Fruit fly (Drosophila melanogaster) whole organism, embryonic: Measurements from ENCODE around the gene CG9184.

Experiments
- Atf3 ChIP-seq: fragments of 200-800 bp; sonication (Bioruptor generic); optimal IDR thresholded peaks from 3 replicates; lab custom pipeline; 2016; ENCODE audit warnings: missing biosample characterization, missing genetic modification characterization
- CG10366 ChIP-seq: fragments of 200-800 bp; sonication (Bioruptor generic); IDR thresholded peaks from 2 replicates; pipeline ENCODE4 v1.3.6; 2022; ENCODE audit warnings: missing biosample characterization, missing genetic modification characterization
- CG10431 ChIP-seq: fragments of 200-800 bp; sonication (Bioruptor generic); optimal IDR thresholded peaks from 3 replicates; lab custom pipeline; 2018; ENCODE audit warnings: missing biosample characterization, mild to moderate bottlenecking, missing genetic modification characterization
- CG11696 ChIP-seq: fragments of 200-800 bp; sonication (Bioruptor generic); IDR thresholded peaks from 2 replicates; pipeline ENCODE4 v1.3.6; 2022; ENCODE audit warnings: missing biosample characterization, missing genetic modification characterization
- CG11723 ChIP-seq: fragments of 200-800 bp; sonication (Bioruptor generic); optimal IDR thresholded peaks from 2 replicates; lab custom pipeline; 2017; ENCODE audit warnings: missing biosample characterization, mild to moderate bottlenecking, missing genetic modification characterization
- CG12299 ChIP-seq: fragments of 200-800 bp; sonication (Bioruptor generic); optimal IDR thresholded peaks from 2 replicates; lab custom pipeline; 2018; ENCODE audit warnings: missing biosample characterization, mild to moderate bottlenecking, missing genetic modification characterization
- CG12942 ChIP-seq: fragments of 200-800 bp; sonication (Bioruptor generic); optimal IDR thresholded peaks from 3 replicates; lab custom pipeline; 2016; ENCODE audit warnings: missing biosample characterization, missing genetic modification characterization
- CG15269 ChIP-seq: fragments of 200-800 bp; sonication (Bioruptor generic); optimal IDR thresholded peaks from 2 replicates; lab custom pipeline; 2018; ENCODE audit warnings: missing biosample characterization, mild to moderate bottlenecking, missing genetic modification characterization, moderate library complexity
- CG1529 ChIP-seq: fragments of 200-800 bp; sonication (Bioruptor generic); optimal IDR thresholded peaks from 3 replicates; lab custom pipeline; 2018; ENCODE audit warnings: missing biosample characterization, missing genetic modification characterization
- CG16863 ChIP-seq: fragments of 200-800 bp; sonication (Bioruptor generic); optimal IDR thresholded peaks from 3 replicates; lab custom pipeline; 2016; ENCODE audit warnings: missing biosample characterization, missing genetic modification characterization
- CG17361 ChIP-seq: fragments of 200-800 bp; sonication (Bioruptor generic); IDR thresholded peaks from 3 replicates; pipeline ENCODE4 v1.3.6; 2022; ENCODE audit warnings: missing biosample characterization, missing genetic modification characterization
- CG31365 ChIP-seq: fragments of 200-800 bp; sonication (Bioruptor generic); optimal IDR thresholded peaks from 2 replicates; lab custom pipeline; 2018; ENCODE audit warnings: missing biosample characterization, mild to moderate bottlenecking, missing genetic modification characterization
- CG4360 ChIP-seq: fragments of 200-800 bp; sonication (Bioruptor generic); IDR thresholded peaks from 2 replicates; pipeline ENCODE4 v1.3.6; 2022; ENCODE audit warnings: missing biosample characterization, missing genetic modification characterization
- CG7963 ChIP-seq: fragments of 200-800 bp; sonication (Bioruptor generic); IDR thresholded peaks from 3 replicates; pipeline ENCODE4 v1.3.6; 2022; ENCODE audit warnings: missing biosample characterization, missing genetic modification characterization; ENCODE audit not compliant: partially characterized antibody
- CG8089 ChIP-seq: fragments of 200-800 bp; sonication (Bioruptor generic); optimal IDR thresholded peaks from 3 replicates; lab custom pipeline; 2016; ENCODE audit warnings: missing biosample characterization, missing genetic modification characterization
- CG8924 ChIP-seq: fragments of 200-800 bp; optimal IDR thresholded peaks from 3 replicates; lab custom pipeline; 2019; ENCODE audit warnings: missing biosample characterization, mild to moderate bottlenecking, missing genetic modification characterization, moderate library complexity
- Chrac-16 ChIP-seq: fragments of 200-800 bp; sonication (Bioruptor generic); optimal IDR thresholded peaks from 3 replicates; lab custom pipeline; 2016; ENCODE audit warnings: missing biosample characterization, missing genetic modification characterization
- CrebB ChIP-seq: fragments of 200-800 bp; sonication (Bioruptor generic); optimal IDR thresholded peaks from 3 replicates; lab custom pipeline; 2018; ENCODE audit warnings: missing biosample characterization, mild to moderate bottlenecking, missing genetic modification characterization
- Deaf1 ChIP-seq: fragments of 200-800 bp; optimal IDR thresholded peaks from 3 replicates; lab custom pipeline; 2019; ENCODE audit warnings: missing biosample characterization, mild to moderate bottlenecking, missing genetic modification characterization, moderate library complexity
- Dek ChIP-seq: fragments of 200-800 bp; sonication (Bioruptor generic); optimal IDR thresholded peaks from 3 replicates; lab custom pipeline; 2019; ENCODE audit warnings: missing biosample characterization, mild to moderate bottlenecking, missing genetic modification characterization, moderate library complexity
- Dp ChIP-seq: fragments of 200-800 bp; sonication (Bioruptor generic); optimal IDR thresholded peaks from 2 replicates; lab custom pipeline; 2018; ENCODE audit warnings: missing biosample characterization, mild to moderate bottlenecking, missing genetic modification characterization, moderate library complexity
- Ets97D ChIP-seq: fragments of 200-800 bp; sonication (Bioruptor generic); optimal IDR thresholded peaks from 3 replicates; lab custom pipeline; 2016; ENCODE audit warnings: missing biosample characterization, missing genetic modification characterization
- HmgD ChIP-seq: fragments of 200-800 bp; sonication (Bioruptor generic); optimal IDR thresholded peaks from 3 replicates; lab custom pipeline; 2016; ENCODE audit warnings: missing biosample characterization, missing genetic modification characterization
- Hmr ChIP-seq: fragments of 200-800 bp; sonication (Bioruptor generic); optimal IDR thresholded peaks from 3 replicates; lab custom pipeline; 2017; ENCODE audit warnings: mild to moderate bottlenecking, missing biosample characterization, missing genetic modification reagents, missing genetic modification characterization
- Med ChIP-seq: fragments of 200-800 bp; sonication (Bioruptor generic); peaks from one replicate; lab custom pipeline; 2016; ENCODE audit warnings: missing biosample characterization, missing genetic modification characterization, mild to moderate bottlenecking, inconsistent platforms, moderate library complexity
- Meics ChIP-seq: fragments of 200-800 bp; sonication (Bioruptor generic); optimal IDR thresholded peaks from 2 replicates; lab custom pipeline; 2017; ENCODE audit warnings: missing biosample characterization, mild to moderate bottlenecking, missing genetic modification characterization
- Rfx ChIP-seq: fragments of 200-800 bp; sonication (Bioruptor generic); IDR thresholded peaks from 2 replicates; pipeline ENCODE4 v1.3.6; 2022; ENCODE audit warnings: missing biosample characterization, missing genetic modification characterization
- Sry-δ ChIP-seq: fragments of 200-800 bp; sonication (Bioruptor generic); optimal IDR thresholded peaks from 2 replicates; lab custom pipeline; 2016; ENCODE audit warnings: missing biosample characterization, missing genetic modification characterization
- TFAM ChIP-seq: fragments of 200-800 bp; sonication (Bioruptor generic); optimal IDR thresholded peaks from 2 replicates; lab custom pipeline; 2017; ENCODE audit warnings: missing biosample characterization, missing genetic modification characterization, inconsistent platforms
- Trl ChIP-seq, 3 experiments: fragments of >200 bp in 2 of 3; fragments of 200-800 bp in 1 of 3; sonication (Bioruptor generic) in 1 of 3; optimal IDR thresholded peaks; 2 replicates in 1 of 3; 3 replicates in 2 of 3; lab custom pipeline; 2016 to 2017; ENCODE audit warnings: missing biosample characterization in 1 of 3, missing genetic modification characterization in 1 of 3
- ac ChIP-seq: fragments of 200-800 bp; sonication (Bioruptor generic); optimal IDR thresholded peaks from 3 replicates; lab custom pipeline; 2017; ENCODE audit warnings: missing biosample characterization, mild to moderate bottlenecking, missing genetic modification characterization
- ci ChIP-seq: fragments of 200-800 bp; sonication (Bioruptor generic); IDR thresholded peaks from 3 replicates; pipeline ENCODE4 v1.3.6; 2022; ENCODE audit warnings: missing biosample characterization, missing genetic modification characterization
- crc ChIP-seq: fragments of 200-800 bp; sonication (Bioruptor generic); optimal IDR thresholded peaks from 2 replicates; lab custom pipeline; 2016; ENCODE audit warnings: missing biosample characterization, missing genetic modification characterization
- crp ChIP-seq, 2 experiments: fragments of 200-800 bp; sonication (Bioruptor generic); optimal IDR thresholded peaks; 2 replicates in 1 of 2; 3 replicates in 1 of 2; lab custom pipeline; 2017; ENCODE audit warnings: missing biosample characterization in 2 of 2, missing genetic modification characterization in 2 of 2, mild to moderate bottlenecking in 1 of 2, moderate library complexity in 1 of 2
- dati ChIP-seq: fragments of 200-800 bp; sonication (Bioruptor generic); IDR thresholded peaks from 2 replicates; pipeline ENCODE4 v1.3.6; 2022; ENCODE audit warnings: missing biosample characterization, missing genetic modification characterization
- dpn ChIP-seq, 2 experiments: fragments of 200-800 bp; sonication (Bioruptor generic); optimal IDR thresholded peaks; 3 replicates each; lab custom pipeline; 2016; ENCODE audit warnings: missing biosample characterization in 2 of 2, missing genetic modification characterization in 2 of 2
- ftz-f1 ChIP-seq: fragments of 200-800 bp; sonication (Bioruptor generic); optimal IDR thresholded peaks from 2 replicates; lab custom pipeline; 2016; ENCODE audit warnings: missing biosample characterization, missing genetic modification characterization
- ham ChIP-seq: fragments of 200-800 bp; sonication (Bioruptor generic); IDR thresholded peaks from 2 replicates; pipeline ENCODE4 v1.3.6; 2022; ENCODE audit warnings: missing biosample characterization, missing genetic modification characterization
- ind ChIP-seq: fragments of 200-800 bp; sonication (Bioruptor generic); optimal IDR thresholded peaks from 3 replicates; lab custom pipeline; 2016; ENCODE audit warnings: missing biosample characterization, missing genetic modification characterization
- knrl ChIP-seq: fragments of 200-800 bp; sonication (Bioruptor generic); IDR thresholded peaks from 3 replicates; pipeline ENCODE4 v1.3.6; 2022; ENCODE audit warnings: missing biosample characterization, missing genetic modification characterization; ENCODE audit not compliant: partially characterized antibody
- lmd ChIP-seq: fragments of 200-800 bp; sonication (Bioruptor generic); IDR thresholded peaks from 2 replicates; pipeline ENCODE4 v1.3.6; 2022; ENCODE audit warnings: missing biosample characterization, missing genetic modification characterization
- mld ChIP-seq: fragments of 200-800 bp; sonication (Bioruptor generic); IDR thresholded peaks from 3 replicates; pipeline ENCODE4 v1.3.6; 2022; ENCODE audit warnings: missing biosample characterization, missing genetic modification characterization; ENCODE audit not compliant: partially characterized antibody
- pho ChIP-seq: fragments of 200-800 bp; sonication (Bioruptor generic); optimal IDR thresholded peaks from 2 replicates; lab custom pipeline; 2016; ENCODE audit warnings: missing biosample characterization, missing genetic modification characterization
- rib ChIP-seq: fragments of 200-800 bp; sonication (Bioruptor generic); IDR thresholded peaks from 2 replicates; pipeline ENCODE4 v1.3.6; 2022; ENCODE audit warnings: missing biosample characterization, missing genetic modification characterization
- row ChIP-seq: fragments of 200-800 bp; sonication (Bioruptor generic); IDR thresholded peaks from 3 replicates; pipeline ENCODE4 v1.3.6; 2022; ENCODE audit warnings: missing biosample characterization, missing genetic modification characterization
- schlank ChIP-seq: fragments of 200-800 bp; sonication (Bioruptor generic); optimal IDR thresholded peaks from 2 replicates; lab custom pipeline; 2018; ENCODE audit warnings: missing biosample characterization, mild to moderate bottlenecking, missing genetic modification characterization
- sqz ChIP-seq: fragments of 200-800 bp; sonication (Bioruptor generic); optimal IDR thresholded peaks from 3 replicates; lab custom pipeline; 2018; ENCODE audit warnings: missing biosample characterization, mild to moderate bottlenecking, missing genetic modification characterization
- ssp ChIP-seq: fragments of 200-800 bp; sonication (Bioruptor generic); IDR thresholded peaks from 2 replicates; pipeline ENCODE4 v1.3.6; 2022; ENCODE audit warnings: missing biosample characterization, missing genetic modification characterization
- tx ChIP-seq: fragments of 200-800 bp; sonication (Bioruptor generic); optimal IDR thresholded peaks from 2 replicates; lab custom pipeline; 2016; ENCODE audit warnings: missing biosample characterization, missing genetic modification characterization
- wor ChIP-seq: fragments of 200-800 bp; sonication (Bioruptor generic); IDR thresholded peaks from 2 replicates; pipeline ENCODE4 v1.3.6; 2022; ENCODE audit warnings: missing biosample characterization, missing genetic modification characterization
- z ChIP-seq: fragments of 200-800 bp; sonication (Bioruptor generic); IDR thresholded peaks from 3 replicates; pipeline ENCODE4 v1.3.6; 2022; ENCODE audit warnings: missing biosample characterization, missing genetic modification characterization

Gene CG9184

DNA sequence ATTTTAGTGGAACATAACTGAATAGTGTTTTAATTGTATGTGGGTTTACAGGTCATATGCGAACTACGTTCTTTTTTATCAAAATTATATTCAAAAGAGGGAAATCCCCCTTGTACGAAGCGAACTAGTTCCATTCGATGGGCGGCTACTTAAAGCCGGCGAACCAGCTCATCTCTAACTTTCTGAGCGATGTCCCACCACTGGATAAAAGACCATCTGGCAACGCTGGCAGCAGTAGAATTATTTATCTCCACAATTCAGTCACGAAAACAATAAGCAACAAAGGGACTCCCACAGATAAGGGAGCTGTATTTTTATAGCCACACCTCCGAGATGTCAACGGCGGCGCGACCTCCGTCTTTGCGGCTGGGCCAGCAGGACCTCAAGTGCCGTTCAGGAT lies 26.9 kb downstream of the CG9184 start, which contains the start of gene Rabex-5 (continued):
- TF ChIP-seq crp (GFP tag; optimal IDR thresholded peaks at IDR 0.05; lab: Kevin White, UChicago) (no peak), CG16863 (GFP tag; lab: Kevin White, UChicago) (no peak), mld (GFP tag; lab: Robert Waterston, UW) (peak; percentile 66; the same call in 2 of the 3 replicates), pho (GFP tag; lab: Kevin White, UChicago) (peak; percentile 33), TFAM (no peak), ac (GFP tag; lab: Kevin White, UChicago) (no peak), CG4360 (no peak), knrl (GFP tag; lab: Robert Waterston, UW) (peak; percentile 88), ssp (GFP tag; lab: Robert Waterston, UW) (no peak), ci (GFP tag; lab: Robert Waterston, UW) (peak; percentile 51; the same call in 1 of the 3 replicates), ind (peak; percentile 4), Chrac-16 (GFP tag; lab: Kevin White, UChicago) (peak; percentile 3), CG31365 (no peak), CG11723 (GFP tag; lab: Kevin White, UChicago) (no peak), dpn (GFP tag; optimal IDR thresholded peaks at IDR 0.05; lab: Kevin White, UChicago) (peak; percentile 26 to 37), dati (GFP tag; lab: Robert Waterston, UW) (no peak), schlank (tag; lab: Kevin White, UChicago) (no peak), ham (GFP tag; lab: Robert Waterston, UW) (no peak), rib (GFP tag; lab: Robert Waterston, UW) (no peak), z (GFP tag; lab: Robert Waterston, UW) (no peak), row (GFP tag; lab: Robert Waterston, UW) (peak; percentile 88), Meics (GFP tag; lab: Kevin White, UChicago) (peak; percentile 14), Deaf1 (tag; lab: Kevin White, UChicago) (no peak), Dp (GFP tag; lab: Kevin White, UChicago) (peak; percentile 67), CG15269 (tag; lab: Kevin White, UChicago) (no peak), CG12299 (tag; lab: Kevin White, UChicago) (no peak), CG10431 (GFP tag; lab: Kevin White, UChicago) (no peak), CrebB (tag; lab: Kevin White, UChicago) (peak; percentile 18), CG8089 (no peak), CG7963 (GFP tag; lab: Robert Waterston, UW) (peak; percentile 62; the same call in 2 of the 3 replicates), lmd (GFP tag; lab: Robert Waterston, UW) (peak; percentile 15; the same call in 1 of the 2 replicates), CG11696 (GFP tag; lab: Robert Waterston, UW) (no peak), CG12942 (GFP tag; lab: Kevin White, UChicago) (no peak), Dek (tag; lab: Kevin White, UChicago) (peak; percentile 10), crc (GFP tag; lab: Kevin White, UChicago) (no peak), CG8924 (tag; lab: Kevin White, UChicago) (peak; percentile 23), CG1529 (no peak), Hmr (GFP tag; lab: Kevin White, UChicago) (peak; percentile 69), Trl (optimal IDR thresholded peaks at IDR 0.05; lab: Kevin White, UChicago) (no peak), Trl (GFP tag; optimal IDR thresholded peaks at IDR 0.05; lab: Kevin White, UChicago) (peak; percentile 15), Med (peak; percentile 85), Rfx (GFP tag; lab: Robert Waterston, UW) (peak; percentile 63), CG10366 (GFP tag; lab: Robert Waterston, UW) (peak; percentile 22; the same call in 1 of the 2 replicates), ftz-f1 (GFP tag; lab: Kevin White, UChicago) (peak; percentile 0), wor (GFP tag; lab: Robert Waterston, UW) (no peak), sqz (GFP tag; lab: Kevin White, UChicago) (no peak), Sry-δ (GFP tag; lab: Kevin White, UChicago) (peak; percentile 97), tx (GFP tag; lab: Kevin White, UChicago) (peak; percentile 21), CG17361 (no peak), Ets97D (GFP tag; lab: Kevin White, UChicago) (peak; percentile 63), HmgD (peak; percentile 53), Atf3 (GFP tag; lab: Kevin White, UChicago) (no peak)
